Worm (Caenorhabditis elegans) whole organism, midembryonic: ENCODE results near the gene F02D10.6.

Experiments
- flt-1 ChIP-seq: fragments of 200-800 bp; sonication (Bioruptor generic); IDR thresholded peaks from 2 replicates; pipeline ENCODE4 v1.3.6; 2022; ENCODE audit warnings: missing genetic modification characterization, missing compliant biosample characterization
- klf-2 ChIP-seq: fragments of 200-800 bp; sonication (Bioruptor generic); conservative IDR thresholded peaks from 2 replicates; pipeline ENCODE4 v1.3.6; 2022; ENCODE audit warnings: missing genetic modification reagents, missing genetic modification characterization, missing compliant biosample characterization
- med-1 ChIP-seq: sonication (generic microtip); optimal IDR thresholded peaks from 2 replicates; lab custom pipeline; 2017; ENCODE audit warnings: missing genetic modification characterization, mild to moderate bottlenecking, missing compliant biosample characterization, antibody characterized with exemption, missing genetic modification reagents; ENCODE audit not compliant: insufficient read depth
- ref-1 ChIP-seq: fragments of 200-800 bp; sonication (Bioruptor generic); conservative IDR thresholded peaks from 2 replicates; pipeline ENCODE4 v1.3.6; 2022; ENCODE audit warnings: missing genetic modification reagents, missing genetic modification characterization, missing compliant biosample characterization

DNA sequence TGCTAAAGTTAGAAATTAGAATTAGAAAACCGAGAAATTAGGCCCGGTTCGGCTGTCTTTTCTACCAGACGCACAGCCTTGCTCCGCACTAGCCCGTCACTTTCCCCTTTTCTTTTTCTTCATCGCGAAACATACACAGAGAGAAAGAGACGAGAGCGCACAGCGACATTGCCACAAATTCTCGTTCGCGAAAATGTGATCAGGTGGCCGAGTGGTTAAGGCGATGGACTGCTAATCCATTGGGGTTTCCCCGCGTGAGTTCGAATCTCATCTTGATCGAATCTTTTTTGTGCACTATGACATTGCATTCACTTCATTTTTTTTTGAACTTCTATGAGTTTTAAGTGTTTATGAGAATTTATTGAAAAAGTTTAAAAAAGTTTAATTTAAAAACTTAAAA lies 9.0 kb downstream of the F02D10.6 start:
- TF ChIP-seq ref-1 (GFP tag; lab: Robert Waterston, UW) (no peak), flt-1 (GFP tag; lab: Robert Waterston, UW) (peak; percentile 65), klf-2 (GFP tag; lab: Robert Waterston, UW) (0 out of 2 replicates have a peak, but pooled peaks have one; percentile 19), med-1 (no peak)
